Worm (Caenorhabditis elegans): ENCODE results near the gene F40A3.6.

DNA sequence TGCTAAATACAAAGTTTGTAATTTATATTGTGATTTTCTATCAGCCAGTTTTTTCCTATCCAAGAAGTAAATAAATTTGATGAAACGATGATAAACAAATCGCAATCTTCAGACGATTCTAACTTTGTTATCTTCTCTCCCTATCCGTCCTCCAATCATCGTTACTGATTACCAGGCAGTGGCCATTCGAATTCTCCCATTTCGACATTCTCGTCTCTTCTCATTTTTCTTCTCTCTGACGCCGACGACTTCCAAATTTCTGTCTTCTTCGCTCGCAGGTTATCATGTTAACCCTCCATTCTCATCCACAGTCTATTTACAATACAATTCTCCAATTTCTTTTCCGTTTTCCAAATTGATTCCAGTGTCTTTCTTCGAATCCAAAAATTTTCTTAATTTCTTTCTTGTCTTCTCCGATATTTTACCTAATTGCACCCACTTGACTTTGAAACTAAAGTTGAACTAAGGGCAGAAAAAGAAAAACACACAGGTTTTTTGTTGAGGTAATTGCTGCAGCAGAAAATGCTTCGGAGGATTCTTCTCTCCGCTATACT, 15.2 kb downstream of the F40A3.6 start, which contains the start of gene F40A3.2:
- TF ChIP-seq nhr-28 (tag; optimal IDR thresholded peaks at IDR 0.05) (no peak), nhr-76 (tag; optimal IDR thresholded peaks at IDR 0.05) (no peak), lin-35 (GFP tag; optimal IDR thresholded peaks at IDR 0.05) (peak in 1 of 2 experiments; percentile 12), aha-1 (tag; optimal IDR thresholded peaks at IDR 0.05) (no peak), ceh-90 (tag; optimal IDR thresholded peaks at IDR 0.05) (no peak), alr-1 (tag; optimal IDR thresholded peaks at IDR 0.05; ENCODE audit: borderline replicate concordance) (no peak), fkh-8 (tag; optimal IDR thresholded peaks at IDR 0.05) (no peak), elt-3 (tag; optimal IDR thresholded peaks at IDR 0.05) (peak in 5 of 6 experiments; percentile 21 to 75 (median 49)), dpl-1 (GFP tag; optimal IDR thresholded peaks at IDR 0.05) (no peak), pqm-1 (tag; optimal IDR thresholded peaks at IDR 0.05) (no peak)
